Comparison of ENCODE assay signal across 1 fruit fly cellular context in the genomic region with DNA sequence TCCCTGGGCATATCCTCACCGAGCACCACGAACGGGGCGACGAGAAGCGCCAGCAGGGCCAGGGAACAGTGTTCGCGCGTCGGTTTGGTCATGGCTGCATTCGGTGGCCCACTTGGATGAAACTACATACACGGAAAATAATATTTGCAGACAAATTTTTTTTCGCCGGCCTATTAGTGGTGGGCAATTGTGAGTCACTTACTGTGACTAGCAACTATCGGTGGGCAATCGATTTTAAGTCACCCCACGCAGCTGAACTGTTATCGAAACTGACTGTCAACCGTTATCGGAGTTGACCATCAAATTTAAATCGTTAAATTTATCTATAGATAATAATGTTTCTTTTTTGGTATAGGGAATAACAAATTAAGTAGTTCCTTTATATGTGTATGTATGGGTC.
TF ChIP-seq lines count a peak whose summit lies in the region.

A gene (minus strand): TSS at position 201 of the 400 bp plus-strand sequence.

TF ChIP-seq in whole organism, embryonic, 481 proteins besides CTCF, POLR2A, EP300 and RAD21 (continued from another document):
- TF ChIP-seq Dp (GFP tag; optimal IDR thresholded peaks at IDR 0.05; lab: Kevin White, UChicago): peak; percentile 96
- TF ChIP-seq aop (GFP tag; IDR thresholded peaks at IDR 0.05; lab: Robert Waterston, UW): no peak
- TF ChIP-seq Jarid2 (GFP tag; optimal IDR thresholded peaks at IDR 0.05; lab: Kevin White, UChicago): no peak
- TF ChIP-seq scrt (GFP tag; optimal IDR thresholded peaks at IDR 0.05; lab: Kevin White, UChicago): peak; percentile 29
- peak; percentile 95 for TF ChIP-seq E2f2 (GFP tag; IDR thresholded peaks at IDR 0.05; lab: Robert Waterston, UW)
- no peak for TF ChIP-seq Hr78 (GFP tag; optimal IDR thresholded peaks at IDR 0.05; lab: Kevin White, UChicago)
- TF ChIP-seq sima (GFP tag; optimal IDR thresholded peaks at IDR 0.05; lab: Kevin White, UChicago): no peak
- peak; percentile 2 for TF ChIP-seq CG8924 (tag; optimal IDR thresholded peaks at IDR 0.05; lab: Kevin White, UChicago)
- TF ChIP-seq zfh1 (GFP tag; IDR thresholded peaks at IDR 0.05; lab: Robert Waterston, UW): 0 out of 3 replicates have a peak, but pooled peaks have one; percentile 42
- no peak for TF ChIP-seq E2f1 (GFP tag; IDR thresholded peaks at IDR 0.05; lab: Robert Waterston, UW)
- TF ChIP-seq CG30431 (GFP tag; optimal IDR thresholded peaks at IDR 0.05; lab: Kevin White, UChicago): no peak
- TF ChIP-seq slou (GFP tag; optimal IDR thresholded peaks at IDR 0.05; lab: Kevin White, UChicago): no peak
- peak; percentile 58 for TF ChIP-seq Camta (GFP tag; optimal IDR thresholded peaks at IDR 0.05; lab: Kevin White, UChicago)
- TF ChIP-seq CG17829 (tag; optimal IDR thresholded peaks at IDR 0.05; lab: Kevin White, UChicago): peak; percentile 71
- peak; percentile 45 for TF ChIP-seq CG3163 (GFP tag; optimal IDR thresholded peaks at IDR 0.05; lab: Kevin White, UChicago)
- TF ChIP-seq hb (GFP tag; IDR thresholded peaks at IDR 0.05; lab: Robert Waterston, UW; ENCODE audit: partially characterized antibody): peak; percentile 96
- TF ChIP-seq Six4 (GFP tag; optimal IDR thresholded peaks at IDR 0.05; lab: Kevin White, UChicago): no peak
- peak; percentile 56 for TF ChIP-seq CG30403 (GFP tag; optimal IDR thresholded peaks at IDR 0.05; lab: Kevin White, UChicago)
- TF ChIP-seq sd (tag; optimal IDR thresholded peaks at IDR 0.05; lab: Kevin White, UChicago): peak; percentile 32
- no peak for TF ChIP-seq exex (tag; optimal IDR thresholded peaks at IDR 0.05; lab: Kevin White, UChicago)
- peak; percentile 23 for TF ChIP-seq p53 (GFP tag; optimal IDR thresholded peaks at IDR 0.05; lab: Kevin White, UChicago)
- no peak for TF ChIP-seq CG17385 (GFP tag; optimal IDR thresholded peaks at IDR 0.05; lab: Kevin White, UChicago)
- peak; percentile 12 for TF ChIP-seq Bdp1 (GFP tag; optimal IDR thresholded peaks at IDR 0.05; lab: Kevin White, UChicago)
- TF ChIP-seq Mrtf (GFP tag; IDR thresholded peaks at IDR 0.05; lab: Robert Waterston, UW): no peak
- TF ChIP-seq Bgb (GFP tag; IDR thresholded peaks at IDR 0.05; lab: Robert Waterston, UW; ENCODE audit: partially characterized antibody): peak; percentile 99
- TF ChIP-seq CG10654 (GFP tag; optimal IDR thresholded peaks at IDR 0.05; lab: Kevin White, UChicago): no peak
- peak; percentile 62 for TF ChIP-seq chn (GFP tag; optimal IDR thresholded peaks at IDR 0.05; lab: Kevin White, UChicago)
- peak; percentile 98 for TF ChIP-seq bbx (GFP tag; IDR thresholded peaks at IDR 0.05; lab: Robert Waterston, UW; ENCODE audit: partially characterized antibody)
- peak; percentile 99 for TF ChIP-seq CG6791 (GFP tag; IDR thresholded peaks at IDR 0.05; lab: Robert Waterston, UW; ENCODE audit: partially characterized antibody)
- TF ChIP-seq CG30020 (tag; optimal IDR thresholded peaks at IDR 0.05; lab: Kevin White, UChicago): no peak
- TF ChIP-seq CG18619 (GFP tag; optimal IDR thresholded peaks at IDR 0.05; lab: Kevin White, UChicago): no peak
- TF ChIP-seq CG13123 (GFP tag; optimal IDR thresholded peaks at IDR 0.05; lab: Kevin White, UChicago): no peak
- no peak for TF ChIP-seq CG1529 (GFP tag; optimal IDR thresholded peaks at IDR 0.05; lab: Kevin White, UChicago)
- no peak for TF ChIP-seq run (tag; optimal IDR thresholded peaks at IDR 0.05; lab: Kevin White, UChicago)
- TF ChIP-seq TFAM (GFP tag; optimal IDR thresholded peaks at IDR 0.05; lab: Kevin White, UChicago): no peak
- no peak for TF ChIP-seq disco-r (GFP tag; optimal IDR thresholded peaks at IDR 0.05; lab: Kevin White, UChicago)
- peak; percentile 51 for TF ChIP-seq Lhr (GFP tag; optimal IDR thresholded peaks at IDR 0.05; lab: Kevin White, UChicago)
- peak; percentile 62 for TF ChIP-seq CG13894 (tag; optimal IDR thresholded peaks at IDR 0.05; lab: Kevin White, UChicago)
- TF ChIP-seq pho (GFP tag; optimal IDR thresholded peaks at IDR 0.05; lab: Kevin White, UChicago): peak; percentile 74
- TF ChIP-seq kah (GFP tag; optimal IDR thresholded peaks at IDR 0.05; lab: Kevin White, UChicago): no peak
- no peak for TF ChIP-seq CG8089 (GFP tag; optimal IDR thresholded peaks at IDR 0.05; lab: Kevin White, UChicago)
- no peak for TF ChIP-seq Tbp (GFP tag; optimal IDR thresholded peaks at IDR 0.05; lab: Kevin White, UChicago)
- TF ChIP-seq maf-S (GFP tag; optimal IDR thresholded peaks at IDR 0.05; lab: Kevin White, UChicago): peak; percentile 16
- TF ChIP-seq Rx (GFP tag; IDR thresholded peaks at IDR 0.05; lab: Robert Waterston, UW): 0 out of 2 replicates have a peak, but pooled peaks have one; percentile 27
- no peak for TF ChIP-seq Optix (GFP tag; IDR thresholded peaks at IDR 0.05; lab: Robert Waterston, UW)
- peak; percentile 38; the same call in 1 of the 2 replicates for TF ChIP-seq lmd (GFP tag; IDR thresholded peaks at IDR 0.05; lab: Robert Waterston, UW)
